Fruit fly (Drosophila melanogaster) whole organism: ENCODE measurements around the gene HDAC1.

ENCODE experiments used
- CG8478 ChIP-seq: fragments of >200 bp; optimal IDR thresholded peaks from 2 replicates; lab custom pipeline; 2018; ENCODE audit warnings: inconsistent platforms
- Dll ChIP-seq: fragments of >200 bp; optimal IDR thresholded peaks from 2 replicates; lab custom pipeline; 2017
- EcR ChIP-seq, 2 experiments: fragments of >200 bp; optimal IDR thresholded peaks; 2 replicates each; lab custom pipeline; 2017; ENCODE audit warnings: missing biosample characterization in 2 of 2, missing genetic modification characterization in 2 of 2, missing genetic modification reagents in 2 of 2
- pan ChIP-seq: fragments of >200 bp; optimal IDR thresholded peaks from 2 replicates; lab custom pipeline; 2017
- psq ChIP-seq: fragments of >200 bp; optimal IDR thresholded peaks from 2 replicates; lab custom pipeline; 2017
- usp ChIP-seq: fragments of >200 bp; optimal IDR thresholded peaks from 2 replicates; lab custom pipeline; 2017; ENCODE audit warnings: missing biosample characterization, missing genetic modification characterization, mixed read lengths

dm6 chr3L:4615064-4615463, 11.5 kb upstream of the HDAC1 start:
- TF ChIP-seq usp (GFP tag; lab: Kevin White, UChicago) (no peak), CG8478 (no peak), Dll (lab: Kevin White, UChicago) (no peak), EcR (GFP tag; optimal IDR thresholded peaks at IDR 0.05; lab: Kevin White, UChicago) (no peak), psq (lab: Kevin White, UChicago) (no peak), pan (no peak)
